Worm (Caenorhabditis elegans) whole organism, L1 larva: ENCODE results near the gene srd-27.

Source experiments
- C04F5.9 ChIP-seq: sonication (generic microtip); optimal IDR thresholded peaks from 2 replicates; lab custom pipeline; 2016; ENCODE audit warnings: missing genetic modification characterization, missing compliant biosample characterization
- C34B4.2 ChIP-seq: sonication (generic microtip); optimal IDR thresholded peaks from 2 replicates; lab custom pipeline; 2017; ENCODE audit warnings: mild to moderate bottlenecking, missing genetic modification characterization, missing compliant biosample characterization
- alr-1 ChIP-seq: fragments of 200-800 bp; sonication (Bioruptor generic); optimal IDR thresholded peaks from 2 replicates; lab custom pipeline; 2018; ENCODE audit warnings: borderline replicate concordance, mild to moderate bottlenecking, missing genetic modification characterization, missing compliant biosample characterization
- ama-1 ChIP-seq: fragments of 150-350 bp; optimal IDR thresholded peaks from 2 replicates; lab custom pipeline; 2014
- blmp-1 ChIP-seq: fragments of 150-350 bp; optimal IDR thresholded peaks from 2 replicates; lab custom pipeline; 2014; ENCODE audit warnings: missing biosample characterization, missing genetic modification characterization
- ceh-63 ChIP-seq: fragments of 200-800 bp; sonication (Bioruptor generic); optimal IDR thresholded peaks from 2 replicates; lab custom pipeline; 2018; ENCODE audit warnings: mild to moderate bottlenecking, missing genetic modification characterization, missing compliant biosample characterization
- ceh-90 ChIP-seq: sonication (generic microtip); optimal IDR thresholded peaks from 2 replicates; lab custom pipeline; 2016; ENCODE audit warnings: missing genetic modification characterization, missing compliant biosample characterization
- dpl-1 ChIP-seq, 3 experiments: fragments of 150-350 bp in 2 of 3; sonication (generic microtip) in 1 of 3; optimal IDR thresholded peaks; 2 replicates each; lab custom pipeline; 2014 to 2017; ENCODE audit warnings: missing biosample characterization in 3 of 3, missing genetic modification characterization in 3 of 3, missing genetic modification reagents in 3 of 3
- ets-5 ChIP-seq: fragments of 200-800 bp; sonication (Bioruptor generic); IDR thresholded peaks from 2 replicates; pipeline ENCODE4 v1.3.6; 2022; ENCODE audit warnings: missing genetic modification characterization, missing compliant biosample characterization
- fkh-8 ChIP-seq: sonication (generic microtip); optimal IDR thresholded peaks from 2 replicates; lab custom pipeline; 2016; ENCODE audit warnings: mild to moderate bottlenecking, missing genetic modification characterization, missing compliant biosample characterization
- hlh-4 ChIP-seq: sonication (generic microtip); optimal IDR thresholded peaks from 2 replicates; lab custom pipeline; 2016; ENCODE audit warnings: mild to moderate bottlenecking, missing genetic modification characterization, missing compliant biosample characterization
- hpl-2 ChIP-seq: fragments of 150-350 bp; optimal IDR thresholded peaks from 2 replicates; lab custom pipeline; 2014; ENCODE audit warnings: missing biosample characterization, missing genetic modification reagents, missing genetic modification characterization
- lin-13 ChIP-seq: fragments of 150-350 bp; optimal IDR thresholded peaks from 2 replicates; lab custom pipeline; 2014; ENCODE audit warnings: missing biosample characterization, missing genetic modification reagents, missing genetic modification characterization
- lin-14 ChIP-seq: fragments of 200-800 bp; sonication (Bioruptor generic); optimal IDR thresholded peaks from 2 replicates; lab custom pipeline; 2018; ENCODE audit warnings: mild to moderate bottlenecking, missing genetic modification characterization, moderate library complexity, missing compliant biosample characterization
- lin-35 ChIP-seq, 2 experiments: fragments of 150-350 bp; optimal IDR thresholded peaks; 2 replicates each; lab custom pipeline; 2014; ENCODE audit warnings: missing biosample characterization in 2 of 2, missing genetic modification characterization in 2 of 2, missing genetic modification reagents in 2 of 2
- lin-39 ChIP-seq: fragments of 150-350 bp; optimal IDR thresholded peaks from 2 replicates; lab custom pipeline; 2014; ENCODE audit warnings: missing biosample characterization, missing genetic modification reagents, missing genetic modification characterization
- lsy-2 ChIP-seq, 2 experiments: fragments of 150-350 bp; optimal IDR thresholded peaks; 2 replicates each; lab custom pipeline; 2014; ENCODE audit warnings: missing biosample characterization in 2 of 2, missing genetic modification characterization in 2 of 2
- mab-9 ChIP-seq: fragments of 200-800 bp; sonication (Bioruptor generic); IDR thresholded peaks from 2 replicates; pipeline ENCODE4 v1.3.6; 2022; ENCODE audit warnings: missing genetic modification reagents, missing genetic modification characterization, missing compliant biosample characterization
- mef-2 ChIP-seq: fragments of 150-350 bp; optimal IDR thresholded peaks from 2 replicates; lab custom pipeline; 2014; ENCODE audit warnings: missing biosample characterization, missing genetic modification characterization
- nhr-19 ChIP-seq: fragments of 200-800 bp; sonication (Bioruptor generic); conservative IDR thresholded peaks from 2 replicates; pipeline ENCODE4 v1.3.6; 2022; ENCODE audit warnings: missing genetic modification characterization, missing compliant biosample characterization
- nhr-237 ChIP-seq: fragments of 150-350 bp; optimal IDR thresholded peaks from 2 replicates; lab custom pipeline; 2014; ENCODE audit warnings: missing biosample characterization, missing genetic modification characterization
- nhr-28 ChIP-seq: fragments of 150-350 bp; optimal IDR thresholded peaks from 2 replicates; lab custom pipeline; 2014; ENCODE audit warnings: missing biosample characterization, missing genetic modification characterization
- nhr-77 ChIP-seq: fragments of 150-350 bp; optimal IDR thresholded peaks from 2 replicates; lab custom pipeline; 2014; ENCODE audit warnings: missing biosample characterization, missing genetic modification characterization
- nhr-85 ChIP-seq: sonication (generic microtip); peaks from one replicate; lab custom pipeline; 2016; ENCODE audit warnings: missing genetic modification characterization, inconsistent platforms, missing compliant biosample characterization
- nhr-90 ChIP-seq: sonication (generic microtip); optimal IDR thresholded peaks from 2 replicates; lab custom pipeline; 2016; ENCODE audit warnings: mild to moderate bottlenecking, missing genetic modification characterization, missing compliant biosample characterization; ENCODE audit not compliant: poor library complexity
- pag-3 ChIP-seq: sonication (generic microtip); optimal IDR thresholded peaks from 2 replicates; lab custom pipeline; 2017; ENCODE audit warnings: missing genetic modification characterization, mild to moderate bottlenecking, missing compliant biosample characterization, antibody characterized with exemption, borderline replicate concordance; ENCODE audit not compliant: insufficient read depth
- snu-23 ChIP-seq: sonication (generic microtip); optimal IDR thresholded peaks from 2 replicates; lab custom pipeline; 2016; ENCODE audit warnings: missing genetic modification characterization, missing compliant biosample characterization
- sox-4 ChIP-seq: sonication (generic microtip); optimal IDR thresholded peaks from 2 replicates; lab custom pipeline; 2016; ENCODE audit warnings: missing genetic modification characterization, missing compliant biosample characterization
- sup-37 ChIP-seq: fragments of 200-800 bp; sonication (Bioruptor generic); optimal IDR thresholded peaks from 2 replicates; lab custom pipeline; 2018; ENCODE audit warnings: mild to moderate bottlenecking, missing genetic modification characterization, missing compliant biosample characterization
- swsn-7 ChIP-seq: sonication (generic microtip); optimal IDR thresholded peaks from 2 replicates; lab custom pipeline; 2016; ENCODE audit warnings: missing genetic modification characterization, missing compliant biosample characterization
- tlp-1 ChIP-seq: fragments of 150-350 bp; optimal IDR thresholded peaks from 2 replicates; lab custom pipeline; 2014; ENCODE audit warnings: missing biosample characterization, missing genetic modification characterization
- unc-130 ChIP-seq: fragments of 150-350 bp; optimal IDR thresholded peaks from 2 replicates; lab custom pipeline; 2017; ENCODE audit warnings: missing biosample characterization, missing genetic modification characterization, inconsistent platforms
- zip-4 ChIP-seq: fragments of 200-800 bp; sonication (Bioruptor generic); optimal IDR thresholded peaks from 2 replicates; lab custom pipeline; 2018; ENCODE audit warnings: mild to moderate bottlenecking, missing genetic modification characterization, moderate library complexity, missing compliant biosample characterization
- ztf-11 ChIP-seq, 2 experiments: sonication (generic microtip); optimal IDR thresholded peaks; 2 replicates each; lab custom pipeline; 2016 to 2017; ENCODE audit warnings: missing genetic modification characterization in 2 of 2, missing biosample characterization in 1 of 2, missing compliant biosample characterization in 1 of 2

The srd-27 gene

DNA sequence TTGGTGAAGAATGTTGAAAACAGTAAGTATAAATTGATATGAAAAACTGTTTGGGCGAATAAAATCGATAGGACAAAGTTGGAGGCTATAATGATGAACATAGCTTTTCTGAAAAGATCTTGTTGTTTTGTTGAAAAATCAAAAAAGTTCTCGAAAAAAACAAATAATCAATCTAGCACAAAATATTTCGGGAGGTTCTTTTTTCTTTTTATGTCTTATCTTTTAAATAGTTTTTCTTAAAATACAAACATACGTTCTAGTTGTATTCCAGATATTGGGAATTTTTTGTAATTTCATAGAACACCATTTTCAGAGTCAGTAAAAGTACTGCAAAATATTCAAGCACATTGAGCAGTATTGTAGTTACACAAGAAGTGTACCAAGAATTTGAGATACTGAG lies 26.7 kb downstream of the srd-27 start, which contains the start of gene srbc-55:
Gene srbc-55 (minus strand): TSS at position 101 of the 400 bp plus-strand sequence.
- no peak for TF ChIP-seq C04F5.9
- TF ChIP-seq lin-14 (GFP tag; lab: Kevin White, UChicago) = no peak
- no peak for TF ChIP-seq lin-39 (tag; lab: Kevin White, UChicago)
- no peak for TF ChIP-seq lin-13 (GFP tag; lab: Kevin White, UChicago)
- TF ChIP-seq nhr-19 = no peak
- no peak for TF ChIP-seq C34B4.2 (tag; lab: Kevin White, UChicago)
- no peak for TF ChIP-seq snu-23 (GFP tag; lab: Kevin White, UChicago)
- TF ChIP-seq nhr-237 (tag; lab: Kevin White, UChicago) = no peak
- TF ChIP-seq ceh-90 (tag; lab: Kevin White, UChicago) = no peak
- TF ChIP-seq mef-2 (tag; lab: Kevin White, UChicago) = no peak

DNA sequence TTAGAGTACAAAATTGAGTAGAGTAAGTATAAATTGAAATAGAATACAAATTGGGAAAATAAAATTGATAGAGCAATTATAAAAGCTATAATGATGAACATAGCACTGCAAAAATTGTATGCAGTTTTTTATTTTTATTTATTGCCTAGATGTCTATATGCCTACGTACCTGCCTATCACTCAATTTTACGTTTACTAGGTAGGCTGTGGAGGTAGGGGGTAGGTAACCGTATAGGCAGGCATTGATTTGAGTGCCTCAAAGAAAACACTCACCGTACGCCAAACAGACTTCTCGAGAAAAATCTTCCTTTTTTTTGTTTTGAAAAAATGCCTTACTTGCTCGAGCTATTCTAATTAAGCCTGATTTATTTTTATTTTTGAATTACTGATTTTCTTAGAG lies 28.4 kb downstream of the srd-27 start, which contains the start of gene srbc-56:
Gene srbc-56 (minus strand): TSS at position 101 of the 400 bp plus-strand sequence.
- TF ChIP-seq dpl-1 (GFP tag; optimal IDR thresholded peaks at IDR 0.05; lab: Kevin White, UChicago) = no peak
- TF ChIP-seq ets-5 = no peak
- TF ChIP-seq nhr-85 = no peak
- TF ChIP-seq swsn-7 (tag; lab: Kevin White, UChicago) = no peak
- no peak for TF ChIP-seq hpl-2 (GFP tag; lab: Kevin White, UChicago)

DNA sequence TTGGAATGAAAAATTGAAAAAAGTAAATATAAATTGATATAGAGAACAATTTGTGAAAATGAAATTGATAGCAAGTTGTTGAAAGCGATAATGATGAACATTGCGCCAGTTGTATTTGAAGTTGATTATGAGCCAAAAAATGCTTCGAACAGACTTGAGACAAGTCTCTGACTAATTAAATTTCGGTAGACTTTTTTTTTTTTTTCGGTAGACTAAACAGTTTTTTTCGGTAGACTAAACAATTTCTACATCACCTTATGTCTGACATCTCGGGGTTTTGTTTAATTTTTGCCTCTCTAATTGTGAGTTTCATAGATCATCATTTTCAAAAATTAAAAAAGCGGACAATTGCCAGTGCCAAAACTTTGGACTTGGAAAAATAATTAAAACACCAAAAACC lies 30.4 kb downstream of the srd-27 start, which contains the start of gene srbc-54:
Gene srbc-54 (minus strand): TSS at position 101 of the 400 bp plus-strand sequence.
- TF ChIP-seq lin-14 (GFP tag; lab: Kevin White, UChicago) (no peak), ztf-11 (tag; optimal IDR thresholded peaks at IDR 0.05; lab: Kevin White, UChicago) (no peak), nhr-28 (tag; lab: Kevin White, UChicago) (no peak), lsy-2 (tag; optimal IDR thresholded peaks at IDR 0.05; lab: Kevin White, UChicago) (no peak), nhr-90 (tag; lab: Kevin White, UChicago) (no peak), lin-39 (tag; lab: Kevin White, UChicago) (no peak), alr-1 (tag; lab: Kevin White, UChicago) (no peak), pag-3 (tag; lab: Kevin White, UChicago) (no peak), tlp-1 (no peak), hlh-4 (tag; lab: Kevin White, UChicago) (no peak), nhr-77 (no peak), lin-35 (GFP tag; optimal IDR thresholded peaks at IDR 0.05; lab: Kevin White, UChicago) (no peak), sup-37 (no peak), mab-9 (no peak), zip-4 (GFP tag; lab: Kevin White, UChicago) (no peak), blmp-1 (tag; lab: Kevin White, UChicago) (no peak), ceh-63 (no peak), sox-4 (tag; lab: Kevin White, UChicago) (no peak), fkh-8 (tag; lab: Kevin White, UChicago) (no peak), unc-130 (tag; lab: Kevin White, UChicago) (no peak)

DNA sequence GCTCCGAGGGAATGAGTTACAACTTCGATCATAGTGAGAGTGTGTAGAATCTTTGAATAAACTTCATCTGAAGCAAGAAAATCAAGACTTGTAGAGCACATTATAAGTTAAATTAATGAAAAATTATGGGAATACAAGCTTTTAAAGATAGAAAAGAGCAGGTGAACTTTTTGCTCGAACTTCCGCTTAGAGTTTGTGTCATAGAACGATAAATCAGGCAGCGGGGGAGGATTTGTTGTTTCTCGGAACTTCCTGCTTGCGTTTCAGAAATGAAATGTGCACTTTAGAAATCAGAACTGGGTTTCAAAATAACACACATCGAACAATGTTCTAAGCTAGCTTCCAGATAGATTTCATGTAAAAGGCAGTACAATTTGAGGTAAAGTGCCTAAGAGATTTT lies 37.9 kb downstream of the srd-27 start, which contains the start of gene srh-149:
Gene srh-149 (minus strand): TSS at position 101 of the 400 bp plus-strand sequence.
- no peak for TF ChIP-seq ama-1 (lab: Kevin White, UChicago)
- TF ChIP-seq hlh-4 (tag; lab: Kevin White, UChicago) = peak; percentile 50

DNA sequence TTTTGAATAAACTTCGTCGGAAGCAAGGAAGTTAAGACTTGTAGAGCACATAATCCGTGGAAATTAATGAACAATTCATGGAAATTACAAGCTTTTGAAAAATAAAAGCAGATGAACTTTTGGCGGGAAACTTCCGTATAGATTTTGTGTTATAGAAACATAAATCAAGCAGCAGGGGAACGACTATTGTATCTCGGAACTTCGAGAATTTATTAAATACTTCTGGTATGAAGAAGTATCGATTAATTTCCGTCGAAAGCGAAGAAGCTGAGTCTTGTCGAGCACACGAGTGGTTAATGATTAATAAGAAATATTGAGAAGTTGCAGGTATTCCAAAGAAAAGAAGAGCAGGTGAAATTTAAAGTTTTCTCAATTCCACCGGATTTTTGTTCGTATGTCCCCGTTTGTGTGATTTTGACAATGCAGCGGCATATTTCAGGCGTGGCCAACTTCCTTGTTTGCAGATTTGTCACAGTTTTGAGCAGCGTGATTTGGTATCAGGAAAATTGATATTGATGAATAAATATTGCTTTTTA lies 47.2 kb downstream of the srd-27 start, which contains the start of gene srh-147:
Gene srh-147 (minus strand): TSS at position 51 of the 536 bp plus-strand sequence.
- peak; percentile 92 for TF ChIP-seq hlh-4 (tag; lab: Kevin White, UChicago)
